Worm (Caenorhabditis elegans): ENCODE results near the gene Y75B12B.3.

DNA sequence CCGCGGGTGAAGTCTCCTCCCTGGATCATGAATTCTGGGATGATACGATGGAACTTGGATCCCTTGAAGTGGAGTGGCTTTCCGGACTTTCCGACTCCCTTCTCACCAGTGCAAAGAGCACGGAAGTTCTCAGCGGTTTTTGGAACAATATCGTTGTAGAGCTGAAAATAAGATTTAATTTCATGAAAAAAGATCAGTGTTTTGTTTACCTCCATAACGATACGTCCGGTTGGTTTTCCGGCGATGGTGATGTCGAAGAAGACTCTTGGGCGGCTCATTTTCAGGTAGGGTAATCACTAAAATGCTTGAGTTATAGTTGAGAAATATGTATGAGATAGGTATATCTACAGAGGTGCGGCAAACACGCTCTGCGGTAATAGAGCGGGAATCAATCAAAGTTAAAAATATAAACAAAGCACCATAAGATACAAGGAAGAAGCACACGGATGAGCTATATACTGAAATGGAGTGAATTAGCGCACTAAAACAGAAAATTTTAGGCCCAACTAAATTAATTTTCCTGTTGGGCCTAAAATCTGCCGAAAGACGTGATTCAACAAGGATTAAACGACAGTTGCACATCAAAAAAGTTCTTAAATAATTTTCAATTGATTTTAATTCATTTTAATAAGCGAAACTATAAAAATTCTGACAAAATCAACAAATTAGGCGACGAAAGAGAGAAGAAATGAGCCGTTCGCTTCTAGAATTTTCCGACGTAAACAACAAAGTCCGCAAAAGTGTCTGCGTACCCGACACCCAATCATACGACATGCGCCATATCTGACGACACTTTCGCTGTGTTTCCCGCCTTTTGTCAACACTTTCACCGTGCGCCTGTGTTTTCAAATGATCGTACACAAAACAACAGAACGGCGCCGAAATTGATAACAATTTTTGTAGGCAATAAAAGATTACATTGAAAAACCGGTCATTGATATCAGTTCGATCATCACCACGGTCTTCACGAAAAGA is 1.3 kb upstream of the Y75B12B.3 start, which contains the start of the genes cyn-7 and bath-36:
- TF ChIP-seq pat-9 (tag; optimal IDR thresholded peaks at IDR 0.05) (no peak), unc-55 (GFP tag; optimal IDR thresholded peaks at IDR 0.05) (peak; percentile 1), hlh-8 (tag; optimal IDR thresholded peaks at IDR 0.05) (no peak), odd-2 (tag; optimal IDR thresholded peaks at IDR 0.05) (no peak), ceh-24 (tag; optimal IDR thresholded peaks at IDR 0.05) (no peak), sox-2 (GFP tag; IDR thresholded peaks at IDR 0.05) (no peak), sox-4 (tag; optimal IDR thresholded peaks at IDR 0.05) (no peak), unc-86 (tag; optimal IDR thresholded peaks at IDR 0.05) (no peak), rnt-1 (tag; optimal IDR thresholded peaks at IDR 0.05) (no peak), ref-2 (tag; optimal IDR thresholded peaks at IDR 0.05) (no peak), C08G9.2 (tag; optimal IDR thresholded peaks at IDR 0.05) (no peak), sdc-2 (tag; optimal IDR thresholded peaks at IDR 0.05) (no peak)

Data from whole organism, late embryonic.